Worm (Caenorhabditis elegans) whole organism, L1 larva: ENCODE results near the gene irg-7.

Source experiments
- C04F5.9 ChIP-seq: sonication (generic microtip); optimal IDR thresholded peaks from 2 replicates; lab custom pipeline; 2016; ENCODE audit warnings: missing genetic modification characterization, missing compliant biosample characterization
- C16A3.4 ChIP-seq: fragments of 150-350 bp; optimal IDR thresholded peaks from 2 replicates; lab custom pipeline; 2014; ENCODE audit warnings: missing biosample characterization, missing genetic modification characterization
- C34B4.2 ChIP-seq: sonication (generic microtip); optimal IDR thresholded peaks from 2 replicates; lab custom pipeline; 2017; ENCODE audit warnings: mild to moderate bottlenecking, missing genetic modification characterization, missing compliant biosample characterization
- Y116A8C.19 ChIP-seq: sonication (generic microtip); optimal IDR thresholded peaks from 2 replicates; lab custom pipeline; 2016; ENCODE audit warnings: missing compliant biosample characterization, missing genetic modification characterization, borderline replicate concordance
- aha-1 ChIP-seq: fragments of 150-350 bp; optimal IDR thresholded peaks from 2 replicates; lab custom pipeline; 2014; ENCODE audit warnings: missing biosample characterization, missing genetic modification characterization
- ceh-8 ChIP-seq: fragments of 200-800 bp; sonication (Bioruptor generic); optimal IDR thresholded peaks from 2 replicates; lab custom pipeline; 2018; ENCODE audit warnings: mild to moderate bottlenecking, missing genetic modification characterization, moderate library complexity, missing compliant biosample characterization
- ceh-82 ChIP-seq, 3 experiments: fragments of 150-350 bp in 1 of 3; sonication (generic microtip) in 2 of 3; optimal IDR thresholded peaks; 2 replicates each; lab custom pipeline; 2014 to 2017; ENCODE audit warnings: missing biosample characterization in 3 of 3, missing genetic modification characterization in 3 of 3
- ceh-90 ChIP-seq: sonication (generic microtip); optimal IDR thresholded peaks from 2 replicates; lab custom pipeline; 2016; ENCODE audit warnings: missing genetic modification characterization, missing compliant biosample characterization
- ces-1 ChIP-seq: fragments of 150-350 bp; optimal IDR thresholded peaks from 2 replicates; lab custom pipeline; 2014; ENCODE audit warnings: missing biosample characterization, missing genetic modification reagents, missing genetic modification characterization
- efl-1 ChIP-seq, 4 experiments: fragments of 150-350 bp; optimal IDR thresholded peaks in 3 of 4; peaks in 1 of 4; 1 replicate in 1 of 4; 2 replicates in 3 of 4; lab custom pipeline; 2014; ENCODE audit warnings: missing biosample characterization in 2 of 4, missing genetic modification characterization in 2 of 4, missing genetic modification reagents in 2 of 4
- egl-27 ChIP-seq, 2 experiments: fragments of 150-350 bp in 1 of 2; sonication (generic microtip); optimal IDR thresholded peaks; 3 replicates each; lab custom pipeline; 2017 to 2018; ENCODE audit warnings: missing biosample characterization in 2 of 2, missing genetic modification characterization in 2 of 2, missing genetic modification reagents in 2 of 2
- elt-3 ChIP-seq, 6 experiments: fragments of 150-350 bp in 1 of 6; sonication (generic microtip); optimal IDR thresholded peaks; 2 replicates each; lab custom pipeline; 2017 to 2018; ENCODE audit warnings: missing biosample characterization in 6 of 6, missing genetic modification characterization in 6 of 6, inconsistent platforms in 1 of 6
- fkh-10 ChIP-seq: sonication (generic microtip); optimal IDR thresholded peaks from 2 replicates; lab custom pipeline; 2017; ENCODE audit warnings: missing biosample characterization, missing genetic modification reagents, missing genetic modification characterization
- hlh-17 ChIP-seq: fragments of 200-800 bp; sonication (Bioruptor generic); optimal IDR thresholded peaks from 2 replicates; lab custom pipeline; 2018; ENCODE audit warnings: missing genetic modification characterization, mild to moderate bottlenecking, missing compliant biosample characterization, moderate library complexity, borderline replicate concordance
- irx-1 ChIP-seq: sonication (generic microtip); optimal IDR thresholded peaks from 2 replicates; lab custom pipeline; 2016; ENCODE audit warnings: missing genetic modification characterization, missing compliant biosample characterization
- lin-14 ChIP-seq: fragments of 200-800 bp; sonication (Bioruptor generic); optimal IDR thresholded peaks from 2 replicates; lab custom pipeline; 2018; ENCODE audit warnings: mild to moderate bottlenecking, missing genetic modification characterization, moderate library complexity, missing compliant biosample characterization
- lsy-2 ChIP-seq, 2 experiments: fragments of 150-350 bp; optimal IDR thresholded peaks; 2 replicates each; lab custom pipeline; 2014; ENCODE audit warnings: missing biosample characterization in 2 of 2, missing genetic modification characterization in 2 of 2
- mab-9 ChIP-seq: fragments of 200-800 bp; sonication (Bioruptor generic); IDR thresholded peaks from 2 replicates; pipeline ENCODE4 v1.3.6; 2022; ENCODE audit warnings: missing genetic modification reagents, missing genetic modification characterization, missing compliant biosample characterization
- mef-2 ChIP-seq: fragments of 150-350 bp; optimal IDR thresholded peaks from 2 replicates; lab custom pipeline; 2014; ENCODE audit warnings: missing biosample characterization, missing genetic modification characterization
- nhr-20 ChIP-seq: sonication (generic microtip); optimal IDR thresholded peaks from 2 replicates; lab custom pipeline; 2016; ENCODE audit warnings: mild to moderate bottlenecking, missing genetic modification characterization, missing compliant biosample characterization
- nhr-28 ChIP-seq: fragments of 150-350 bp; optimal IDR thresholded peaks from 2 replicates; lab custom pipeline; 2014; ENCODE audit warnings: missing biosample characterization, missing genetic modification characterization
- snpc-4 ChIP-seq: fragments of 150-350 bp; optimal IDR thresholded peaks from 2 replicates; lab custom pipeline; 2014; ENCODE audit warnings: missing biosample characterization, missing genetic modification characterization
- swsn-7 ChIP-seq: sonication (generic microtip); optimal IDR thresholded peaks from 2 replicates; lab custom pipeline; 2016; ENCODE audit warnings: missing genetic modification characterization, missing compliant biosample characterization
- tbx-2 ChIP-seq: sonication (generic microtip); optimal IDR thresholded peaks from 2 replicates; lab custom pipeline; 2016; ENCODE audit warnings: missing genetic modification characterization, missing compliant biosample characterization
- vab-15 ChIP-seq: sonication (generic microtip); optimal IDR thresholded peaks from 2 replicates; lab custom pipeline; 2017; ENCODE audit warnings: missing genotype, mild to moderate bottlenecking, missing genetic modification characterization, missing compliant biosample characterization
- xbp-1 ChIP-seq: sonication (generic microtip); optimal IDR thresholded peaks from 2 replicates; lab custom pipeline; 2016; ENCODE audit warnings: missing genetic modification characterization, missing compliant biosample characterization
- zag-1 ChIP-seq: fragments of 150-350 bp; optimal IDR thresholded peaks from 2 replicates; lab custom pipeline; 2014; ENCODE audit warnings: missing biosample characterization, missing genetic modification characterization

Gene irg-7

ce11 chrX:3199249-3199648 lies 44.2 kb downstream of the irg-7 start, which contains the start of gene fax-1:
Gene fax-1, minus strand, starts transcription at chrX:3199349.
- TF ChIP-seq aha-1: no peak
- TF ChIP-seq vab-15 (tag; lab: Kevin White, UChicago): no peak
- no peak for TF ChIP-seq efl-1 (optimal IDR thresholded peaks at IDR 0.05; lab: Kevin White, UChicago)
- TF ChIP-seq efl-1 (GFP tag; optimal IDR thresholded peaks at IDR 0.05 in 1 of 2; lab: Kevin White, UChicago): peak in 1 of 2 experiments; percentile 82
- TF ChIP-seq, all 84 proteins: peak for 1

- TF ChIP-seq C34B4.2 (tag; lab: Kevin White, UChicago) (no peak), lin-14 (GFP tag; lab: Kevin White, UChicago) (peak; percentile 38), nhr-20 (tag; lab: Kevin White, UChicago) (no peak), tbx-2 (tag; lab: Kevin White, UChicago) (peak; percentile 28)
These were observed 46.1 kb downstream of the irg-7 start for ce11 chrX:3197319-3197718.

- TF ChIP-seq ces-1 (GFP tag; lab: Kevin White, UChicago) (peak; percentile 56), mab-9 (GFP tag; lab: Robert Waterston, UW) (no peak), Y116A8C.19 (tag; lab: Kevin White, UChicago) (no peak), hlh-17 (GFP tag; lab: Kevin White, UChicago) (no peak), ceh-8 (GFP tag; lab: Kevin White, UChicago) (no peak), zag-1 (tag; lab: Kevin White, UChicago) (no peak), fkh-10 (peak; percentile 46), xbp-1 (tag; lab: Kevin White, UChicago) (no peak), snpc-4 (no peak), elt-3 (tag; optimal IDR thresholded peaks at IDR 0.05; lab: Kevin White, UChicago) (no peak), mef-2 (tag; lab: Kevin White, UChicago) (no peak), lin-14 (GFP tag; lab: Kevin White, UChicago) (peak; percentile 35), ceh-82 (tag; optimal IDR thresholded peaks at IDR 0.05; lab: Kevin White, UChicago) (no peak), C04F5.9 (tag; lab: Kevin White, UChicago) (no peak), C16A3.4 (tag; lab: Kevin White, UChicago) (no peak)
These were observed 51.9 kb downstream of the irg-7 start for ce11 chrX:3191353-3192065.

ce11 chrX:3190193-3190592 lies 53.2 kb downstream of the irg-7 start:
- TF ChIP-seq egl-27 (tag; optimal IDR thresholded peaks at IDR 0.05; lab: Kevin White, UChicago) (no peak), lin-14 (GFP tag; lab: Kevin White, UChicago) (peak; percentile 12), nhr-28 (tag; lab: Kevin White, UChicago) (no peak), lsy-2 (tag; optimal IDR thresholded peaks at IDR 0.05; lab: Kevin White, UChicago) (no peak), irx-1 (tag; lab: Kevin White, UChicago) (no peak), ces-1 (GFP tag; lab: Kevin White, UChicago) (no peak), swsn-7 (tag; lab: Kevin White, UChicago) (no peak), ceh-90 (tag; lab: Kevin White, UChicago) (no peak)
